Worm (Caenorhabditis elegans) whole organism, L1 larva: Measurements from ENCODE around the gene ZK863.8.

Source experiments
- C04F5.9 ChIP-seq: sonication (generic microtip); optimal IDR thresholded peaks from 2 replicates; lab custom pipeline; 2016; ENCODE audit warnings: missing genetic modification characterization, missing compliant biosample characterization
- C16A3.4 ChIP-seq: fragments of 150-350 bp; optimal IDR thresholded peaks from 2 replicates; lab custom pipeline; 2014; ENCODE audit warnings: missing biosample characterization, missing genetic modification characterization
- F16B12.6 ChIP-seq: fragments of 150-350 bp; optimal IDR thresholded peaks from 2 replicates; lab custom pipeline; 2014; ENCODE audit warnings: missing biosample characterization, missing genetic modification characterization
- alr-1 ChIP-seq: fragments of 200-800 bp; sonication (Bioruptor generic); optimal IDR thresholded peaks from 2 replicates; lab custom pipeline; 2018; ENCODE audit warnings: borderline replicate concordance, mild to moderate bottlenecking, missing genetic modification characterization, missing compliant biosample characterization
- ces-1 ChIP-seq: fragments of 150-350 bp; optimal IDR thresholded peaks from 2 replicates; lab custom pipeline; 2014; ENCODE audit warnings: missing biosample characterization, missing genetic modification reagents, missing genetic modification characterization
- efl-1 ChIP-seq, 4 experiments: fragments of 150-350 bp; optimal IDR thresholded peaks in 3 of 4; peaks in 1 of 4; 1 replicate in 1 of 4; 2 replicates in 3 of 4; lab custom pipeline; 2014; ENCODE audit warnings: missing biosample characterization in 2 of 4, missing genetic modification characterization in 2 of 4, missing genetic modification reagents in 2 of 4
- egl-13 ChIP-seq: sonication (generic microtip); optimal IDR thresholded peaks from 2 replicates; lab custom pipeline; 2016; ENCODE audit warnings: missing genotype, missing genetic modification reagents, missing genetic modification characterization, missing compliant biosample characterization
- elt-2 ChIP-seq: sonication (generic microtip); optimal IDR thresholded peaks from 2 replicates; lab custom pipeline; 2016; ENCODE audit warnings: missing genetic modification characterization, mild to moderate bottlenecking, inconsistent platforms, missing compliant biosample characterization, missing genetic modification reagents
- elt-3 ChIP-seq, 6 experiments: fragments of 150-350 bp in 1 of 6; sonication (generic microtip); optimal IDR thresholded peaks; 2 replicates each; lab custom pipeline; 2017 to 2018; ENCODE audit warnings: missing biosample characterization in 6 of 6, missing genetic modification characterization in 6 of 6, inconsistent platforms in 1 of 6
- ets-5 ChIP-seq: fragments of 200-800 bp; sonication (Bioruptor generic); IDR thresholded peaks from 2 replicates; pipeline ENCODE4 v1.3.6; 2022; ENCODE audit warnings: missing genetic modification characterization, missing compliant biosample characterization
- grh-1 ChIP-seq: fragments of 200-800 bp; sonication (Bioruptor generic); IDR thresholded peaks from 2 replicates; pipeline ENCODE4 v1.3.6; 2022; ENCODE audit warnings: missing genetic modification reagents, missing genetic modification characterization, missing compliant biosample characterization
- hlh-17 ChIP-seq: fragments of 200-800 bp; sonication (Bioruptor generic); optimal IDR thresholded peaks from 2 replicates; lab custom pipeline; 2018; ENCODE audit warnings: missing genetic modification characterization, mild to moderate bottlenecking, missing compliant biosample characterization, moderate library complexity, borderline replicate concordance
- irx-1 ChIP-seq: sonication (generic microtip); optimal IDR thresholded peaks from 2 replicates; lab custom pipeline; 2016; ENCODE audit warnings: missing genetic modification characterization, missing compliant biosample characterization
- lin-13 ChIP-seq: fragments of 150-350 bp; optimal IDR thresholded peaks from 2 replicates; lab custom pipeline; 2014; ENCODE audit warnings: missing biosample characterization, missing genetic modification reagents, missing genetic modification characterization
- lin-14 ChIP-seq: fragments of 200-800 bp; sonication (Bioruptor generic); optimal IDR thresholded peaks from 2 replicates; lab custom pipeline; 2018; ENCODE audit warnings: mild to moderate bottlenecking, missing genetic modification characterization, moderate library complexity, missing compliant biosample characterization
- lin-15B ChIP-seq: fragments of 150-350 bp; sonication (generic microtip); optimal IDR thresholded peaks from 3 replicates; lab custom pipeline; 2014; ENCODE audit warnings: missing biosample characterization, missing genetic modification characterization
- lin-39 ChIP-seq: fragments of 150-350 bp; optimal IDR thresholded peaks from 2 replicates; lab custom pipeline; 2014; ENCODE audit warnings: missing biosample characterization, missing genetic modification reagents, missing genetic modification characterization
- lir-3 ChIP-seq: sonication (generic microtip); optimal IDR thresholded peaks from 2 replicates; lab custom pipeline; 2016; ENCODE audit warnings: mild to moderate bottlenecking, missing genetic modification characterization, moderate library complexity, missing compliant biosample characterization; ENCODE audit not compliant: poor library complexity
- mab-9 ChIP-seq: fragments of 200-800 bp; sonication (Bioruptor generic); IDR thresholded peaks from 2 replicates; pipeline ENCODE4 v1.3.6; 2022; ENCODE audit warnings: missing genetic modification reagents, missing genetic modification characterization, missing compliant biosample characterization
- mdl-1 ChIP-seq, 2 experiments: fragments of 150-350 bp; optimal IDR thresholded peaks; 2 replicates each; lab custom pipeline; 2014 to 2017; ENCODE audit warnings: missing biosample characterization in 2 of 2, missing genetic modification characterization in 2 of 2, inconsistent platforms in 1 of 2
- mep-1 ChIP-seq: fragments of 150-350 bp; optimal IDR thresholded peaks from 2 replicates; lab custom pipeline; 2014; ENCODE audit warnings: missing biosample characterization, missing genetic modification characterization
- nhr-11 ChIP-seq: fragments of 150-350 bp; optimal IDR thresholded peaks from 2 replicates; lab custom pipeline; 2014; ENCODE audit warnings: missing biosample characterization, missing genetic modification characterization
- nhr-19 ChIP-seq: fragments of 200-800 bp; sonication (Bioruptor generic); conservative IDR thresholded peaks from 2 replicates; pipeline ENCODE4 v1.3.6; 2022; ENCODE audit warnings: missing genetic modification characterization, missing compliant biosample characterization
- nhr-20 ChIP-seq: sonication (generic microtip); optimal IDR thresholded peaks from 2 replicates; lab custom pipeline; 2016; ENCODE audit warnings: mild to moderate bottlenecking, missing genetic modification characterization, missing compliant biosample characterization
- nhr-237 ChIP-seq: fragments of 150-350 bp; optimal IDR thresholded peaks from 2 replicates; lab custom pipeline; 2014; ENCODE audit warnings: missing biosample characterization, missing genetic modification characterization
- nhr-84 ChIP-seq: sonication (generic microtip); optimal IDR thresholded peaks from 2 replicates; lab custom pipeline; 2017; ENCODE audit warnings: missing biosample characterization, missing genetic modification characterization
- nhr-90 ChIP-seq: sonication (generic microtip); optimal IDR thresholded peaks from 2 replicates; lab custom pipeline; 2016; ENCODE audit warnings: mild to moderate bottlenecking, missing genetic modification characterization, missing compliant biosample characterization; ENCODE audit not compliant: poor library complexity
- pag-3 ChIP-seq: sonication (generic microtip); optimal IDR thresholded peaks from 2 replicates; lab custom pipeline; 2017; ENCODE audit warnings: missing genetic modification characterization, mild to moderate bottlenecking, missing compliant biosample characterization, antibody characterized with exemption, borderline replicate concordance; ENCODE audit not compliant: insufficient read depth
- rnt-1 ChIP-seq: sonication (generic microtip); optimal IDR thresholded peaks from 2 replicates; lab custom pipeline; 2016; ENCODE audit warnings: mild to moderate bottlenecking, missing genetic modification characterization, moderate library complexity, missing compliant biosample characterization
- skn-1 ChIP-seq: fragments of 150-350 bp; optimal IDR thresholded peaks from 2 replicates; lab custom pipeline; 2014; ENCODE audit warnings: missing biosample characterization, missing genetic modification characterization
- sup-37 ChIP-seq: fragments of 200-800 bp; sonication (Bioruptor generic); optimal IDR thresholded peaks from 2 replicates; lab custom pipeline; 2018; ENCODE audit warnings: mild to moderate bottlenecking, missing genetic modification characterization, missing compliant biosample characterization
- swsn-7 ChIP-seq: sonication (generic microtip); optimal IDR thresholded peaks from 2 replicates; lab custom pipeline; 2016; ENCODE audit warnings: missing genetic modification characterization, missing compliant biosample characterization
- tbx-2 ChIP-seq: sonication (generic microtip); optimal IDR thresholded peaks from 2 replicates; lab custom pipeline; 2016; ENCODE audit warnings: missing genetic modification characterization, missing compliant biosample characterization
- tlp-1 ChIP-seq: fragments of 150-350 bp; optimal IDR thresholded peaks from 2 replicates; lab custom pipeline; 2014; ENCODE audit warnings: missing biosample characterization, missing genetic modification characterization
- unc-130 ChIP-seq: fragments of 150-350 bp; optimal IDR thresholded peaks from 2 replicates; lab custom pipeline; 2017; ENCODE audit warnings: missing biosample characterization, missing genetic modification characterization, inconsistent platforms
- unc-86 ChIP-seq: sonication (generic microtip); optimal IDR thresholded peaks from 2 replicates; lab custom pipeline; 2016; ENCODE audit warnings: missing genetic modification characterization, missing compliant biosample characterization
- unc-98 ChIP-seq: fragments of 200-800 bp; sonication (Bioruptor generic); IDR thresholded peaks from 2 replicates; pipeline ENCODE4 v1.3.6; 2022; ENCODE audit warnings: missing genetic modification characterization, missing compliant biosample characterization
- vab-15 ChIP-seq: sonication (generic microtip); optimal IDR thresholded peaks from 2 replicates; lab custom pipeline; 2017; ENCODE audit warnings: missing genotype, mild to moderate bottlenecking, missing genetic modification characterization, missing compliant biosample characterization
- xbp-1 ChIP-seq: sonication (generic microtip); optimal IDR thresholded peaks from 2 replicates; lab custom pipeline; 2016; ENCODE audit warnings: missing genetic modification characterization, missing compliant biosample characterization
- zip-4 ChIP-seq: fragments of 200-800 bp; sonication (Bioruptor generic); optimal IDR thresholded peaks from 2 replicates; lab custom pipeline; 2018; ENCODE audit warnings: mild to moderate bottlenecking, missing genetic modification characterization, moderate library complexity, missing compliant biosample characterization

ZK863.8 gene

ce11 chrV:12213027-12213426 lies 25.7 kb upstream of the ZK863.8 start, which contains the start of gene vab-8:
TSS of gene vab-8 (plus strand) at chrV:12213327.
- no peak for TF ChIP-seq irx-1 (tag; lab: Kevin White, UChicago)
- no peak for TF ChIP-seq skn-1 (tag; lab: Kevin White, UChicago)
- TF ChIP-seq mdl-1 (tag; optimal IDR thresholded peaks at IDR 0.05; lab: Kevin White, UChicago): no peak
- no peak for TF ChIP-seq lin-39
- TF ChIP-seq nhr-90: no peak
- no peak for TF ChIP-seq lin-14
- no peak for TF ChIP-seq unc-86
- no peak for TF ChIP-seq nhr-11 (tag; lab: Kevin White, UChicago)
- no peak for TF ChIP-seq xbp-1 (tag; lab: Kevin White, UChicago)
- TF ChIP-seq hlh-17 (GFP tag; lab: Kevin White, UChicago): no peak
- TF ChIP-seq tbx-2 (tag; lab: Kevin White, UChicago): no peak
- TF ChIP-seq alr-1 (tag; lab: Kevin White, UChicago): no peak
- TF ChIP-seq nhr-19: no peak

DNA sequence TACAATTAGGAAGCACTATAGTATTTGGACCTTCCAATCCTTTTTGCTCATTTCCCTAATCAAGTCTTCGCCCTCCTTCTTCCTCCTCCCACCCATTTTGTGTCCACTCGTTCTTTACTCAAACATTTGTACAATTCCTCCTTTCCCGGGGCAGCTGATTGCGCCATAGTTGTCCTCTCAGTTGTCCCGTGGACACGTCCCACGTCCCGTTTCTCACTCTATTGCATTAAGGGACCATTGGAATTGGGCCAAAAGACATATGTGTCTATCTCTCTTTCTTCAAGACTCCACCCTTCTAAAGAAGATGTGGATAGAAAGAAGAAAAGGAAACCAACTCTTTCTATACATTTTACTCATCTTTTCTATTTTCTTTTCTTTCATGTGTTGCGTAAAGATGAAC lies 23.8 kb upstream of the ZK863.8 start:
- peak; percentile 82 for TF ChIP-seq lin-14
- no peak for TF ChIP-seq lin-39
- TF ChIP-seq nhr-237 (tag; lab: Kevin White, UChicago): no peak
- TF ChIP-seq lin-13 (GFP tag; lab: Kevin White, UChicago): no peak
- no peak for TF ChIP-seq nhr-20 (tag; lab: Kevin White, UChicago)
- no peak for TF ChIP-seq pag-3
- TF ChIP-seq vab-15 (tag; lab: Kevin White, UChicago): no peak
- no peak for TF ChIP-seq lir-3 (tag; lab: Kevin White, UChicago)
- TF ChIP-seq xbp-1 (tag; lab: Kevin White, UChicago): no peak
- no peak for TF ChIP-seq ets-5
- no peak for TF ChIP-seq tlp-1 (tag; lab: Kevin White, UChicago)
- TF ChIP-seq mep-1 (tag; lab: Kevin White, UChicago): peak; percentile 3
- no peak for TF ChIP-seq efl-1 (optimal IDR thresholded peaks at IDR 0.05; lab: Kevin White, UChicago)
- peak in 1 of 2 experiments; percentile 13 for TF ChIP-seq efl-1 (GFP tag; optimal IDR thresholded peaks at IDR 0.05 in 1 of 2; lab: Kevin White, UChicago)
- TF ChIP-seq alr-1 (tag; lab: Kevin White, UChicago): no peak
- TF ChIP-seq F16B12.6 (tag; lab: Kevin White, UChicago): no peak
- no peak for TF ChIP-seq unc-130 (tag; lab: Kevin White, UChicago)
- TF ChIP-seq nhr-84 (tag; lab: Kevin White, UChicago): no peak
- TF ChIP-seq C16A3.4 (tag; lab: Kevin White, UChicago): no peak

DNA sequence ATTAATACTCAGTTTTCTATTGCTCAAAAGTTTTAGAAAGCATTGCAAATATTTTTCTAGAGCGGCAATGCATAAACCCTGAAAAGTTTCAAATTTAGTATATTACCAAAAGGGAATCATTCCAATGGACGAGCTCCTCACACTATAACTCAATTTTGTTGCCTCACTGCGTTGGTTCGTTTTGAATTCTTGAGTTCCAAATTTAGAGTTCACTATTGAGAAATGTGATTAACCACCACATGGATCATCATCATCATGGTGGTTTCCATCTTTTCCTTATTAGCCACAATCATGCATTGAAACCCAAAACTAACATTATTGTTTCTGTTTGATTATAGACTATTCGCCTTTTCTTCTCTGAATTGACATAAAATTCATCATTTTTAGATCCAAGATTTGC lies 22.6 kb upstream of the ZK863.8 start:
- no peak for TF ChIP-seq elt-2 (tag; lab: Kevin White, UChicago)
- no peak for TF ChIP-seq zip-4 (GFP tag; lab: Kevin White, UChicago)
- no peak for TF ChIP-seq mab-9
- TF ChIP-seq rnt-1 (tag; lab: Kevin White, UChicago): no peak
- TF ChIP-seq tlp-1 (tag; lab: Kevin White, UChicago): no peak
- TF ChIP-seq sup-37 (GFP tag; lab: Kevin White, UChicago): no peak
- TF ChIP-seq mdl-1 (tag; optimal IDR thresholded peaks at IDR 0.05; lab: Kevin White, UChicago): no peak
- no peak for TF ChIP-seq swsn-7
- no peak for TF ChIP-seq C04F5.9 (tag; lab: Kevin White, UChicago)
- TF ChIP-seq grh-1: no peak
- no peak for TF ChIP-seq egl-13 (tag; lab: Kevin White, UChicago)
- TF ChIP-seq unc-98: no peak
- TF ChIP-seq ces-1: no peak
- TF ChIP-seq elt-3 (tag; optimal IDR thresholded peaks at IDR 0.05; lab: Kevin White, UChicago): no peak
- TF ChIP-seq hlh-17 (GFP tag; lab: Kevin White, UChicago): no peak
- no peak for TF ChIP-seq nhr-19
- no peak for TF ChIP-seq efl-1 (optimal IDR thresholded peaks at IDR 0.05; lab: Kevin White, UChicago)
- TF ChIP-seq efl-1 (GFP tag; optimal IDR thresholded peaks at IDR 0.05 in 1 of 2; lab: Kevin White, UChicago): no peak
- TF ChIP-seq lin-15B: no peak
- TF ChIP-seq, all 84 proteins: peak for 0
